Worm (Caenorhabditis elegans) whole organism, L4 larva: ENCODE data around the gene rheb-1.

Experiments
- F26F4.8 ChIP-seq: fragments of 200-800 bp; sonication (Bioruptor generic); conservative IDR thresholded peaks from 2 replicates; pipeline ENCODE4 v1.3.6; 2022; ENCODE audit warnings: missing genetic modification characterization, missing compliant biosample characterization
- Y105C5A.15 ChIP-seq: fragments of 200-800 bp; sonication (Bioruptor generic); IDR thresholded peaks from 2 replicates; pipeline ENCODE4 v1.3.6; 2022; ENCODE audit warnings: missing genetic modification characterization, missing compliant biosample characterization
- ZK337.2 ChIP-seq: fragments of 200-800 bp; sonication (Bioruptor generic); IDR thresholded peaks from 2 replicates; pipeline ENCODE4 v1.3.6; 2022; ENCODE audit warnings: missing genetic modification reagents, missing genetic modification characterization, missing compliant biosample characterization
- aly-2 ChIP-seq: sonication (generic microtip); optimal IDR thresholded peaks from 2 replicates; lab custom pipeline; 2018; ENCODE audit warnings: missing biosample characterization, missing genetic modification characterization
- ceh-32 ChIP-seq: sonication (generic microtip); optimal IDR thresholded peaks from 2 replicates; lab custom pipeline; 2016; ENCODE audit warnings: mild to moderate bottlenecking, missing genetic modification characterization, missing compliant biosample characterization; ENCODE audit not compliant: poor library complexity
- ceh-62 ChIP-seq: sonication (generic microtip); optimal IDR thresholded peaks from 2 replicates; lab custom pipeline; 2017; ENCODE audit warnings: missing biosample characterization, missing genetic modification characterization
- ces-1 ChIP-seq: fragments of 150-350 bp; sonication (generic microtip); optimal IDR thresholded peaks from 4 replicates; lab custom pipeline; 2014; ENCODE audit warnings: missing biosample characterization, missing genetic modification reagents, missing genetic modification characterization
- daf-16 ChIP-seq, 3 experiments: sonication (generic microtip); optimal IDR thresholded peaks; 2 replicates each; lab custom pipeline; 2016 to 2017; ENCODE audit warnings: missing genetic modification characterization in 3 of 3, missing genetic modification reagents in 3 of 3, mild to moderate bottlenecking in 2 of 3, missing compliant biosample characterization in 2 of 3, missing biosample characterization in 1 of 3, moderate library complexity in 1 of 3
- dmd-6 ChIP-seq: fragments of 200-800 bp; sonication (Bioruptor generic); IDR thresholded peaks from 2 replicates; pipeline ENCODE4 v1.3.6; 2022; ENCODE audit warnings: missing genetic modification reagents, missing genetic modification characterization, missing compliant biosample characterization
- dmd-8 ChIP-seq: fragments of 200-800 bp; sonication (Bioruptor generic); IDR thresholded peaks from 2 replicates; pipeline ENCODE4 v1.3.6; 2022; ENCODE audit warnings: missing genetic modification characterization, missing compliant biosample characterization
- dpl-1 ChIP-seq: fragments of 150-350 bp; optimal IDR thresholded peaks from 2 replicates; lab custom pipeline; 2014; ENCODE audit warnings: missing biosample characterization, missing genetic modification reagents, missing genetic modification characterization
- duxl-1 ChIP-seq: sonication (generic microtip); optimal IDR thresholded peaks from 2 replicates; lab custom pipeline; 2016; ENCODE audit warnings: mild to moderate bottlenecking, missing genetic modification characterization, moderate library complexity, missing compliant biosample characterization; ENCODE audit not compliant: poor library complexity
- dve-1 ChIP-seq: sonication (generic microtip); optimal IDR thresholded peaks from 2 replicates; lab custom pipeline; 2017; ENCODE audit warnings: antibody characterized with exemption, mild to moderate bottlenecking, missing genetic modification characterization, missing compliant biosample characterization; ENCODE audit not compliant: insufficient read depth
- egl-27 ChIP-seq: sonication (generic microtip); optimal IDR thresholded peaks from 3 replicates; lab custom pipeline; 2017; ENCODE audit warnings: missing biosample characterization, missing genetic modification reagents, missing genetic modification characterization
- fos-1 ChIP-seq: fragments of 150-350 bp; optimal IDR thresholded peaks from 2 replicates; lab custom pipeline; 2014; ENCODE audit warnings: missing biosample characterization, missing genetic modification characterization
- hif-1 ChIP-seq, 2 experiments: sonication (generic microtip); optimal IDR thresholded peaks; 2 replicates each; lab custom pipeline; 2016 to 2017; ENCODE audit warnings: missing compliant biosample characterization in 2 of 2, missing genetic modification characterization in 2 of 2, missing genetic modification reagents in 2 of 2, missing genotype in 2 of 2, mild to moderate bottlenecking in 1 of 2
- hlh-11 ChIP-seq: fragments of 200-800 bp; sonication (Bioruptor generic); optimal IDR thresholded peaks from 2 replicates; lab custom pipeline; 2018; ENCODE audit warnings: mild to moderate bottlenecking, missing genetic modification characterization, missing compliant biosample characterization
- hlh-30 ChIP-seq: sonication (generic microtip); optimal IDR thresholded peaks from 2 replicates; lab custom pipeline; 2017; ENCODE audit warnings: antibody characterized with exemption, mild to moderate bottlenecking, missing genetic modification characterization, missing compliant biosample characterization; ENCODE audit not compliant: insufficient read depth
- jun-1 ChIP-seq: fragments of 150-350 bp; optimal IDR thresholded peaks from 2 replicates; lab custom pipeline; 2014; ENCODE audit warnings: missing biosample characterization, missing genetic modification reagents, missing genetic modification characterization
- lin-15B ChIP-seq: fragments of 150-350 bp; sonication (generic microtip); optimal IDR thresholded peaks from 3 replicates; lab custom pipeline; 2014; ENCODE audit warnings: missing biosample characterization, missing genetic modification characterization
- lin-38 ChIP-seq: fragments of 200-800 bp; sonication (Bioruptor generic); IDR thresholded peaks from 2 replicates; pipeline ENCODE4 v1.3.6; 2022; ENCODE audit warnings: missing genetic modification reagents, missing genetic modification characterization, missing compliant biosample characterization
- lsy-2 ChIP-seq, 2 experiments: fragments of 150-350 bp in 1 of 2; sonication (generic microtip) in 1 of 2; optimal IDR thresholded peaks; 2 replicates each; lab custom pipeline; 2014 to 2017; ENCODE audit warnings: missing biosample characterization in 2 of 2, missing genetic modification characterization in 2 of 2
- madf-5 ChIP-seq, 2 experiments: fragments of 200-800 bp; sonication (Bioruptor generic); IDR thresholded peaks; 2 replicates each; pipeline ENCODE4 v1.3.6; 2022; ENCODE audit warnings: missing compliant biosample characterization in 2 of 2, missing genetic modification characterization in 2 of 2
- mep-1 ChIP-seq: fragments of 150-350 bp; sonication (generic microtip); optimal IDR thresholded peaks from 3 replicates; lab custom pipeline; 2014; ENCODE audit warnings: missing biosample characterization, missing genetic modification characterization
- mes-2 ChIP-seq: sonication (generic microtip); optimal IDR thresholded peaks from 2 replicates; lab custom pipeline; 2016; ENCODE audit warnings: missing genotype, mild to moderate bottlenecking, missing genetic modification characterization, missing compliant biosample characterization; ENCODE audit not compliant: poor library complexity, severe bottlenecking
- nhr-10 ChIP-seq: fragments of 150-350 bp; optimal IDR thresholded peaks from 2 replicates; lab custom pipeline; 2014; ENCODE audit warnings: missing biosample characterization, missing genetic modification characterization
- nhr-102 ChIP-seq: sonication (generic microtip); optimal IDR thresholded peaks from 2 replicates; lab custom pipeline; 2016; ENCODE audit warnings: mild to moderate bottlenecking, missing genetic modification characterization, moderate library complexity, missing compliant biosample characterization
- nhr-237 ChIP-seq: sonication (generic microtip); optimal IDR thresholded peaks from 2 replicates; lab custom pipeline; 2017; ENCODE audit warnings: missing biosample characterization, missing genetic modification characterization
- nhr-28 ChIP-seq: fragments of 150-350 bp; optimal IDR thresholded peaks from 2 replicates; lab custom pipeline; 2014; ENCODE audit warnings: missing biosample characterization, missing genetic modification characterization
- nhr-6 ChIP-seq: fragments of 150-350 bp; optimal IDR thresholded peaks from 2 replicates; lab custom pipeline; 2014; ENCODE audit warnings: missing biosample characterization, missing genetic modification characterization
- pha-4 ChIP-seq, 2 experiments: fragments of 150-350 bp in 1 of 2; fragments of 200-800 bp in 1 of 2; sonication (Bioruptor generic) in 1 of 2; IDR thresholded peaks in 1 of 2; optimal IDR thresholded peaks in 1 of 2; 2 replicates each; pipeline versions ENCODE4 v1.3.6 to Lab custom; 2014 to 2022; ENCODE audit warnings: missing genetic modification characterization in 2 of 2, missing genetic modification reagents in 2 of 2, missing biosample characterization in 1 of 2, missing compliant biosample characterization in 1 of 2
- php-3 ChIP-seq: fragments of 200-800 bp; sonication (Bioruptor generic); IDR thresholded peaks from 2 replicates; pipeline ENCODE4 v1.3.6; 2022; ENCODE audit warnings: missing genetic modification reagents, missing genetic modification characterization, missing compliant biosample characterization
- pqm-1 ChIP-seq: sonication (generic microtip); optimal IDR thresholded peaks from 2 replicates; lab custom pipeline; 2017; ENCODE audit warnings: missing biosample characterization, missing genetic modification characterization
- rbr-2 ChIP-seq: sonication (generic microtip); optimal IDR thresholded peaks from 2 replicates; lab custom pipeline; 2016; ENCODE audit warnings: missing genotype, missing genetic modification characterization, missing compliant biosample characterization
- spr-1 ChIP-seq: sonication (generic microtip); optimal IDR thresholded peaks from 2 replicates; lab custom pipeline; 2016; ENCODE audit warnings: mild to moderate bottlenecking, missing genetic modification characterization, missing compliant biosample characterization
- tag-97 ChIP-seq: fragments of 200-800 bp; sonication (Bioruptor generic); IDR thresholded peaks from 2 replicates; pipeline ENCODE4 v1.3.6; 2022; ENCODE audit warnings: missing genetic modification characterization, missing compliant biosample characterization
- unc-130 ChIP-seq: sonication (generic microtip); optimal IDR thresholded peaks from 2 replicates; lab custom pipeline; 2016; ENCODE audit warnings: missing genetic modification reagents, missing genetic modification characterization, missing compliant biosample characterization
- unc-62 ChIP-seq, 3 experiments: fragments of 150-350 bp in 1 of 3; sonication (generic microtip); optimal IDR thresholded peaks in 2 of 3; peaks in 1 of 3; 1 replicate in 1 of 3; 2 replicates in 2 of 3; lab custom pipeline; 2014 to 2017; ENCODE audit warnings: missing biosample characterization in 3 of 3, missing genetic modification characterization in 3 of 3, missing genetic modification reagents in 3 of 3, missing genotype in 1 of 3
- zfp-3 ChIP-seq: fragments of 200-800 bp; sonication (Bioruptor generic); conservative IDR thresholded peaks from 2 replicates; pipeline ENCODE4 v1.3.6; 2022; ENCODE audit warnings: missing genetic modification reagents, missing genetic modification characterization, missing compliant biosample characterization
- zip-11 ChIP-seq: fragments of 200-800 bp; sonication (Bioruptor generic); IDR thresholded peaks from 2 replicates; pipeline ENCODE4 v1.3.6; 2022; ENCODE audit warnings: missing genetic modification characterization, missing compliant biosample characterization

Gene rheb-1

ce11 chrIII:9467095-9467494 is 11.3 kb upstream of the rheb-1 start, which contains the start of gene baf-1 (continued):
- TF ChIP-seq daf-16 (GFP tag; optimal IDR thresholded peaks at IDR 0.05; lab: Kevin White, UChicago) (no peak), daf-16 (tag; optimal IDR thresholded peaks at IDR 0.05; lab: Kevin White, UChicago) (peak; percentile 39), dmd-8 (GFP tag; lab: Robert Waterston, UW) (no peak), php-3 (GFP tag; lab: Robert Waterston, UW) (no peak)

ce11 chrIII:9465865-9466264 is 10.0 kb upstream of the rheb-1 start, which contains the start of gene B0464.6:
B0464.6 (minus strand) TSS chrIII:9465965.
- TF ChIP-seq fos-1 (tag; lab: Kevin White, UChicago) (no peak), unc-62 (GFP tag; optimal IDR thresholded peaks at IDR 0.05 in 1 of 2; lab: Kevin White, UChicago) (peak in 1 of 2 experiments; percentile 65), unc-62 (tag; optimal IDR thresholded peaks at IDR 0.05; lab: Kevin White, UChicago) (no peak), pqm-1 (tag; lab: Kevin White, UChicago) (no peak)

ce11 chrIII:9465424-9465823 is 9.6 kb upstream of the rheb-1 start, which contains the start of gene B0464.9:
B0464.9 (plus strand) TSS chrIII:9465767.
- TF ChIP-seq nhr-28 (tag; lab: Kevin White, UChicago) (peak; percentile 14), hlh-11 (tag; lab: Kevin White, UChicago) (peak; percentile 16), nhr-102 (tag; lab: Kevin White, UChicago) (peak; percentile 30), nhr-10 (tag; lab: Kevin White, UChicago) (no peak), dpl-1 (GFP tag; lab: Kevin White, UChicago) (peak; percentile 78), egl-27 (tag; lab: Kevin White, UChicago) (no peak), ZK337.2 (GFP tag; lab: Robert Waterston, UW) (no peak), daf-16 (GFP tag; optimal IDR thresholded peaks at IDR 0.05; lab: Kevin White, UChicago) (no peak), daf-16 (tag; optimal IDR thresholded peaks at IDR 0.05; lab: Kevin White, UChicago) (peak; percentile 14), mep-1 (tag; lab: Kevin White, UChicago) (peak; percentile 36), rbr-2 (tag; lab: Kevin White, UChicago) (peak; percentile 13), jun-1 (no peak), lsy-2 (tag; optimal IDR thresholded peaks at IDR 0.05; lab: Kevin White, UChicago) (peak in 1 of 2 experiments; percentile 80), dmd-6 (GFP tag; lab: Robert Waterston, UW) (peak; percentile 40), unc-130 (peak; percentile 85), duxl-1 (tag; lab: Kevin White, UChicago) (peak; percentile 68), aly-2 (tag; lab: Kevin White, UChicago) (no peak), mes-2 (tag; lab: Kevin White, UChicago) (peak; percentile 96), ceh-32 (no peak), zip-11 (GFP tag; lab: Robert Waterston, UW) (no peak), dve-1 (tag; lab: Kevin White, UChicago) (peak; percentile 51), lin-38 (GFP tag; lab: Robert Waterston, UW) (peak; percentile 77), ceh-62 (tag; lab: Kevin White, UChicago) (no peak), madf-5 (GFP tag; IDR thresholded peaks at IDR 0.05; lab: Robert Waterston, UW) (no peak), hif-1 (tag; optimal IDR thresholded peaks at IDR 0.05; lab: Kevin White, UChicago) (peak in 1 of 2 experiments; percentile 78), php-3 (GFP tag; lab: Robert Waterston, UW) (no peak), spr-1 (tag; lab: Kevin White, UChicago) (no peak), zfp-3 (GFP tag; lab: Robert Waterston, UW) (no peak)
- TF ChIP-seq, all 104 proteins: peak for 15

DNA sequence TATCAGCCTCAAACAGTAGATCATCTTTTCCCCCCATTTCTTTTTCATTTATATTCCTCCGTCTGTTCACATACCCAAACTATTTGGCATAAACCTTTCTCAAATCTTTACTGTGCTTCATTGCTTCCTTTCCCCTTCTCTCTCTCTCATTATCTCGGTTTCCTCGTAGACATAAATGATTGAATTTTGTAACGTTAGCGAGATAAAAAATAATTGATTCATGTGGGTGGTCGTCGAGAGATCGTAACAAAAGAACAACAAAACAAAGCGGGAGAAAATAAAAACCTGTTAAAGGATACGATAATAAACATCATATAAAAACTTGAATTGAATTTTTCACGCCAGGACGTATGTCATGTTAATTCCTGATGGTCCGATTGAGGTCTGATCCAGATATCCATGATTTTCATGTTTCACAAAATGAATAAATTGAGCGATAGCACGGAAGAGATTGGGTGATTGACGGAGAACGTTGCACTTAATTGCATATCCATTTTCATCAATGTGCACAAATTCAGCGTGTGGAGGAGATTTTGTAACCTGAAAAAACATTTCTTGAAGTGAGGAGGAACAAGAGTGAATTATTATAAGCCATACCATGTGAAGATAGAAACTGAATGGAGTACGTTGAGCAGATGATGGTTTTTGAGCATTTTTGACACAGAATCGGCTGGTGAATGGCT is 7.1 kb upstream of the rheb-1 start:
- TF ChIP-seq nhr-6 (tag; lab: Kevin White, UChicago): no peak
- peak; percentile 6 for TF ChIP-seq dve-1 (tag; lab: Kevin White, UChicago)
- no peak for TF ChIP-seq F26F4.8 (GFP tag; lab: Robert Waterston, UW)
- no peak for TF ChIP-seq Y105C5A.15 (GFP tag; lab: Robert Waterston, UW)
- no peak for TF ChIP-seq ces-1
- TF ChIP-seq tag-97 (GFP tag; lab: Robert Waterston, UW): no peak
- TF ChIP-seq zip-11 (GFP tag; lab: Robert Waterston, UW): no peak
- no peak for TF ChIP-seq lin-15B
- TF ChIP-seq pha-4 (GFP tag; IDR thresholded peaks at IDR 0.05; lab: Robert Waterston, UW): no peak
- no peak for TF ChIP-seq pha-4 (tag; optimal IDR thresholded peaks at IDR 0.05; lab: Kevin White, UChicago)
- no peak for TF ChIP-seq hlh-11 (tag; lab: Kevin White, UChicago)
- no peak for TF ChIP-seq aly-2 (tag; lab: Kevin White, UChicago)
- TF ChIP-seq zfp-3 (GFP tag; lab: Robert Waterston, UW): no peak
- peak; percentile 10 for TF ChIP-seq rbr-2 (tag; lab: Kevin White, UChicago)
- TF ChIP-seq mes-2 (tag; lab: Kevin White, UChicago): peak; percentile 13
- peak; percentile 25 for TF ChIP-seq hlh-30 (tag; lab: Kevin White, UChicago)
- TF ChIP-seq nhr-237 (tag; lab: Kevin White, UChicago): no peak
- TF ChIP-seq daf-16 (GFP tag; optimal IDR thresholded peaks at IDR 0.05; lab: Kevin White, UChicago): no peak
- TF ChIP-seq daf-16 (tag; optimal IDR thresholded peaks at IDR 0.05; lab: Kevin White, UChicago): peak; percentile 21
